Worm (Caenorhabditis elegans) whole organism, mixed stage, embryonic: ENCODE data around the gene rbm-25.

Source experiments
- M03D4.4 ChIP-seq: sonication (generic microtip); optimal IDR thresholded peaks from 2 replicates; lab custom pipeline; 2017; ENCODE audit warnings: mild to moderate bottlenecking, missing genetic modification characterization, missing compliant biosample characterization
- blmp-1 ChIP-seq: fragments of 150-350 bp; optimal IDR thresholded peaks from 2 replicates; lab custom pipeline; 2014; ENCODE audit warnings: missing biosample characterization, missing genetic modification characterization
- ceh-43 ChIP-seq: fragments of 200-800 bp; sonication (Bioruptor generic); optimal IDR thresholded peaks from 2 replicates; lab custom pipeline; 2018; ENCODE audit warnings: mild to moderate bottlenecking, missing genetic modification characterization, moderate library complexity, missing compliant biosample characterization
- ham-2 ChIP-seq: fragments of 200-800 bp; sonication (Bioruptor generic); optimal IDR thresholded peaks from 2 replicates; lab custom pipeline; 2018; ENCODE audit warnings: mild to moderate bottlenecking, missing genetic modification characterization, missing compliant biosample characterization
- lsy-2 ChIP-seq: fragments of 150-350 bp; optimal IDR thresholded peaks from 2 replicates; lab custom pipeline; 2014; ENCODE audit warnings: missing biosample characterization, missing genetic modification characterization
- mab-5 ChIP-seq: fragments of 150-350 bp; optimal IDR thresholded peaks from 2 replicates; lab custom pipeline; 2014; ENCODE audit warnings: missing biosample characterization, missing genetic modification characterization
- mep-1 ChIP-seq: fragments of 150-350 bp; optimal IDR thresholded peaks from 2 replicates; lab custom pipeline; 2017; ENCODE audit warnings: missing biosample characterization, missing genetic modification reagents, missing genetic modification characterization, inconsistent platforms
- nhr-12 ChIP-seq: fragments of 150-350 bp; optimal IDR thresholded peaks from 2 replicates; lab custom pipeline; 2014; ENCODE audit warnings: missing biosample characterization, missing genetic modification characterization
- nhr-237 ChIP-seq: fragments of 150-350 bp; optimal IDR thresholded peaks from 2 replicates; lab custom pipeline; 2014; ENCODE audit warnings: missing biosample characterization, missing genetic modification characterization
- nhr-76 ChIP-seq: sonication (generic microtip); optimal IDR thresholded peaks from 2 replicates; lab custom pipeline; 2017; ENCODE audit warnings: missing biosample characterization, missing genetic modification characterization
- pha-4 ChIP-seq: fragments of 150-350 bp; optimal IDR thresholded peaks from 2 replicates; lab custom pipeline; 2018; ENCODE audit warnings: missing biosample characterization, missing genetic modification reagents, missing genetic modification characterization
- snpc-4 ChIP-seq: fragments of 150-350 bp; optimal IDR thresholded peaks from 2 replicates; lab custom pipeline; 2014; ENCODE audit warnings: missing biosample characterization, missing genetic modification characterization
- unc-62 ChIP-seq: fragments of 150-350 bp; optimal IDR thresholded peaks from 2 replicates; lab custom pipeline; 2014; ENCODE audit warnings: missing biosample characterization, missing genetic modification reagents, missing genetic modification characterization
- ztf-11 ChIP-seq: fragments of 150-350 bp; optimal IDR thresholded peaks from 2 replicates; lab custom pipeline; 2014; ENCODE audit warnings: missing biosample characterization, missing genetic modification characterization

- no peak for TF ChIP-seq M03D4.4 (tag; lab: Kevin White, UChicago)
- no peak for TF ChIP-seq unc-62 (GFP tag; lab: Kevin White, UChicago)
- no peak for TF ChIP-seq snpc-4 (tag; lab: Kevin White, UChicago)
- no peak for TF ChIP-seq pha-4
- TF ChIP-seq ztf-11 (tag; lab: Kevin White, UChicago) = no peak
- no peak for TF ChIP-seq blmp-1 (tag; lab: Kevin White, UChicago)
- no peak for TF ChIP-seq nhr-12 (tag; lab: Kevin White, UChicago)
- TF ChIP-seq lsy-2 (tag; lab: Kevin White, UChicago) = no peak
- TF ChIP-seq nhr-76 (tag; lab: Kevin White, UChicago) = no peak
- TF ChIP-seq nhr-237 (tag; lab: Kevin White, UChicago) = no peak
- no peak for TF ChIP-seq ceh-43 (GFP tag; lab: Kevin White, UChicago)
- no peak for TF ChIP-seq mab-5 (tag; lab: Kevin White, UChicago)
- TF ChIP-seq mep-1 (tag; lab: Kevin White, UChicago) = no peak
- TF ChIP-seq ham-2 (GFP tag; lab: Kevin White, UChicago) = no peak
Observed at ce11 chrV:12526758-12527157, 28.7 kb downstream of the rbm-25 start, which contains the start of gene F45D3.1.
